Worm (Caenorhabditis elegans) whole organism, L4 larva: ENCODE measurements around the gene madf-9.

Experiments
- F10B5.3 ChIP-seq: sonication (generic microtip); optimal IDR thresholded peaks from 2 replicates; lab custom pipeline; 2016; ENCODE audit warnings: mild to moderate bottlenecking, missing genetic modification characterization, missing compliant biosample characterization
- F26F4.8 ChIP-seq: fragments of 200-800 bp; sonication (Bioruptor generic); conservative IDR thresholded peaks from 2 replicates; pipeline ENCODE4 v1.3.6; 2022; ENCODE audit warnings: missing genetic modification characterization, missing compliant biosample characterization
- F44E2.7 ChIP-seq: fragments of 200-800 bp; sonication (Bioruptor generic); IDR thresholded peaks from 2 replicates; pipeline ENCODE4 v2.1.2; 2022; ENCODE audit warnings: missing genetic modification characterization, missing compliant biosample characterization
- F49E8.2 ChIP-seq: sonication (generic microtip); optimal IDR thresholded peaks from 2 replicates; lab custom pipeline; 2016; ENCODE audit warnings: missing compliant biosample characterization, mild to moderate bottlenecking, missing genetic modification characterization, borderline replicate concordance
- T20F7.1 ChIP-seq: fragments of 200-800 bp; sonication (Bioruptor generic); optimal IDR thresholded peaks from 2 replicates; lab custom pipeline; 2018; ENCODE audit warnings: mild to moderate bottlenecking, missing genetic modification characterization, missing compliant biosample characterization
- Y48G9A.11 ChIP-seq: fragments of 200-800 bp; sonication (Bioruptor generic); IDR thresholded peaks from 2 replicates; pipeline ENCODE4 v1.3.6; 2022; ENCODE audit warnings: missing genetic modification reagents, missing genetic modification characterization, missing compliant biosample characterization
- ZK337.2 ChIP-seq: fragments of 200-800 bp; sonication (Bioruptor generic); IDR thresholded peaks from 2 replicates; pipeline ENCODE4 v1.3.6; 2022; ENCODE audit warnings: missing genetic modification reagents, missing genetic modification characterization, missing compliant biosample characterization
- aly-2 ChIP-seq: sonication (generic microtip); optimal IDR thresholded peaks from 2 replicates; lab custom pipeline; 2018; ENCODE audit warnings: missing biosample characterization, missing genetic modification characterization
- ama-1 ChIP-seq: fragments of 150-350 bp; optimal IDR thresholded peaks from 2 replicates; lab custom pipeline; 2014; ENCODE audit warnings: inconsistent platforms, mixed read lengths
- arid-1 ChIP-seq: fragments of 200-800 bp; sonication (Bioruptor generic); conservative IDR thresholded peaks from 2 replicates; pipeline ENCODE4 v1.3.6; 2022; ENCODE audit warnings: missing genetic modification reagents, missing genetic modification characterization, missing compliant biosample characterization
- ceh-20 ChIP-seq: fragments of 200-800 bp; sonication (Bioruptor generic); IDR thresholded peaks from 2 replicates; pipeline ENCODE4 v1.3.6; 2022; ENCODE audit warnings: missing genetic modification reagents, missing genetic modification characterization, missing compliant biosample characterization
- ceh-32 ChIP-seq: sonication (generic microtip); optimal IDR thresholded peaks from 2 replicates; lab custom pipeline; 2016; ENCODE audit warnings: mild to moderate bottlenecking, missing genetic modification characterization, missing compliant biosample characterization; ENCODE audit not compliant: poor library complexity
- ceh-62 ChIP-seq: sonication (generic microtip); optimal IDR thresholded peaks from 2 replicates; lab custom pipeline; 2017; ENCODE audit warnings: missing biosample characterization, missing genetic modification characterization
- ceh-82 ChIP-seq: sonication (generic microtip); optimal IDR thresholded peaks from 2 replicates; lab custom pipeline; 2017; ENCODE audit warnings: missing biosample characterization, missing genetic modification characterization
- ces-1 ChIP-seq: fragments of 150-350 bp; sonication (generic microtip); optimal IDR thresholded peaks from 4 replicates; lab custom pipeline; 2014; ENCODE audit warnings: missing biosample characterization, missing genetic modification reagents, missing genetic modification characterization
- cey-2 ChIP-seq: sonication (generic microtip); optimal IDR thresholded peaks from 3 replicates; lab custom pipeline; 2017; ENCODE audit warnings: missing genetic modification characterization, mild to moderate bottlenecking, missing compliant biosample characterization, antibody characterized with exemption, borderline replicate concordance; ENCODE audit not compliant: insufficient read depth
- daf-19 ChIP-seq: fragments of 200-800 bp; sonication (Bioruptor generic); conservative IDR thresholded peaks from 2 replicates; pipeline ENCODE4 v1.3.6; 2022; ENCODE audit warnings: missing genetic modification characterization, missing compliant biosample characterization
- dmd-6 ChIP-seq: fragments of 200-800 bp; sonication (Bioruptor generic); IDR thresholded peaks from 2 replicates; pipeline ENCODE4 v1.3.6; 2022; ENCODE audit warnings: missing genetic modification reagents, missing genetic modification characterization, missing compliant biosample characterization
- dmd-8 ChIP-seq: fragments of 200-800 bp; sonication (Bioruptor generic); IDR thresholded peaks from 2 replicates; pipeline ENCODE4 v1.3.6; 2022; ENCODE audit warnings: missing genetic modification characterization, missing compliant biosample characterization
- duxl-1 ChIP-seq: sonication (generic microtip); optimal IDR thresholded peaks from 2 replicates; lab custom pipeline; 2016; ENCODE audit warnings: mild to moderate bottlenecking, missing genetic modification characterization, moderate library complexity, missing compliant biosample characterization; ENCODE audit not compliant: poor library complexity
- egl-27 ChIP-seq: sonication (generic microtip); optimal IDR thresholded peaks from 3 replicates; lab custom pipeline; 2017; ENCODE audit warnings: missing biosample characterization, missing genetic modification reagents, missing genetic modification characterization
- egl-43 ChIP-seq: fragments of 200-800 bp; sonication (Bioruptor generic); IDR thresholded peaks from 2 replicates; pipeline ENCODE4 v1.3.6; 2022; ENCODE audit warnings: missing genetic modification reagents, missing genetic modification characterization, missing compliant biosample characterization
- fkh-10 ChIP-seq: fragments of 150-350 bp; optimal IDR thresholded peaks from 2 replicates; lab custom pipeline; 2014; ENCODE audit warnings: missing biosample characterization, missing genetic modification reagents, missing genetic modification characterization
- lin-13 ChIP-seq: fragments of 150-350 bp; optimal IDR thresholded peaks from 2 replicates; lab custom pipeline; 2014; ENCODE audit warnings: missing biosample characterization, missing genetic modification reagents, missing genetic modification characterization
- lin-15B ChIP-seq: fragments of 150-350 bp; sonication (generic microtip); optimal IDR thresholded peaks from 3 replicates; lab custom pipeline; 2014; ENCODE audit warnings: missing biosample characterization, missing genetic modification characterization
- madf-5 ChIP-seq, 2 experiments: fragments of 200-800 bp; sonication (Bioruptor generic); IDR thresholded peaks; 2 replicates each; pipeline ENCODE4 v1.3.6; 2022; ENCODE audit warnings: missing compliant biosample characterization in 2 of 2, missing genetic modification characterization in 2 of 2
- mdl-1 ChIP-seq, 2 experiments: fragments of 150-350 bp in 1 of 2; sonication (generic microtip) in 1 of 2; optimal IDR thresholded peaks; 2 replicates each; lab custom pipeline; 2014 to 2017; ENCODE audit warnings: missing biosample characterization in 2 of 2, missing genetic modification characterization in 2 of 2
- mdt-29 ChIP-seq: fragments of 200-800 bp; sonication (Bioruptor generic); IDR thresholded peaks from 2 replicates; pipeline ENCODE4 v1.3.6; 2022; ENCODE audit warnings: missing genetic modification reagents, missing genetic modification characterization, missing compliant biosample characterization
- nhr-111 ChIP-seq: fragments of 200-800 bp; sonication (Bioruptor generic); optimal IDR thresholded peaks from 2 replicates; lab custom pipeline; 2018; ENCODE audit warnings: mild to moderate bottlenecking, missing genetic modification characterization, missing compliant biosample characterization
- nhr-237 ChIP-seq: sonication (generic microtip); optimal IDR thresholded peaks from 2 replicates; lab custom pipeline; 2017; ENCODE audit warnings: missing biosample characterization, missing genetic modification characterization
- nhr-25 ChIP-seq: sonication (generic microtip); optimal IDR thresholded peaks from 2 replicates; lab custom pipeline; 2017; ENCODE audit warnings: missing genetic modification characterization, mild to moderate bottlenecking, missing compliant biosample characterization, antibody characterized with exemption, moderate library complexity, borderline replicate concordance; ENCODE audit not compliant: insufficient read depth
- nhr-28 ChIP-seq: fragments of 150-350 bp; optimal IDR thresholded peaks from 2 replicates; lab custom pipeline; 2014; ENCODE audit warnings: missing biosample characterization, missing genetic modification characterization
- nhr-41 ChIP-seq: fragments of 200-800 bp; sonication (Bioruptor generic); IDR thresholded peaks from 2 replicates; pipeline ENCODE4 v1.3.6; 2022; ENCODE audit warnings: missing genetic modification reagents, missing genetic modification characterization, missing compliant biosample characterization
- nhr-48 ChIP-seq: sonication (generic microtip); optimal IDR thresholded peaks from 2 replicates; lab custom pipeline; 2016; ENCODE audit warnings: mild to moderate bottlenecking, missing genetic modification characterization, missing compliant biosample characterization
- nhr-76 ChIP-seq: fragments of 150-350 bp; optimal IDR thresholded peaks from 2 replicates; lab custom pipeline; 2014; ENCODE audit warnings: missing biosample characterization, missing genetic modification characterization
- nhr-77 ChIP-seq: fragments of 150-350 bp; optimal IDR thresholded peaks from 2 replicates; lab custom pipeline; 2014; ENCODE audit warnings: missing biosample characterization, missing genetic modification characterization
- php-3 ChIP-seq: fragments of 200-800 bp; sonication (Bioruptor generic); IDR thresholded peaks from 2 replicates; pipeline ENCODE4 v1.3.6; 2022; ENCODE audit warnings: missing genetic modification reagents, missing genetic modification characterization, missing compliant biosample characterization
- pqm-1 ChIP-seq: sonication (generic microtip); optimal IDR thresholded peaks from 2 replicates; lab custom pipeline; 2017; ENCODE audit warnings: missing biosample characterization, missing genetic modification characterization
- saeg-2 ChIP-seq: fragments of 200-800 bp; sonication (Bioruptor generic); IDR thresholded peaks from 2 replicates; pipeline ENCODE4 v1.3.6; 2022; ENCODE audit warnings: missing genetic modification reagents, missing genetic modification characterization, missing compliant biosample characterization
- set-16 ChIP-seq: fragments of 200-800 bp; sonication (Bioruptor generic); IDR thresholded peaks from 2 replicates; pipeline ENCODE4 v1.3.6; 2022; ENCODE audit warnings: missing genetic modification reagents, missing genetic modification characterization, missing compliant biosample characterization
- snpc-1.2 ChIP-seq: fragments of 200-800 bp; sonication (Bioruptor generic); IDR thresholded peaks from 2 replicates; pipeline ENCODE4 v1.3.6; 2022; ENCODE audit warnings: missing genetic modification reagents, missing genetic modification characterization, missing compliant biosample characterization
- spr-1 ChIP-seq: sonication (generic microtip); optimal IDR thresholded peaks from 2 replicates; lab custom pipeline; 2016; ENCODE audit warnings: mild to moderate bottlenecking, missing genetic modification characterization, missing compliant biosample characterization
- spr-3 ChIP-seq: fragments of 200-800 bp; sonication (Bioruptor generic); optimal IDR thresholded peaks from 2 replicates; lab custom pipeline; 2018; ENCODE audit warnings: mild to moderate bottlenecking, missing genetic modification characterization, missing compliant biosample characterization
- tag-97 ChIP-seq: fragments of 200-800 bp; sonication (Bioruptor generic); IDR thresholded peaks from 2 replicates; pipeline ENCODE4 v1.3.6; 2022; ENCODE audit warnings: missing genetic modification characterization, missing compliant biosample characterization
- unc-39 ChIP-seq: sonication (generic microtip); optimal IDR thresholded peaks from 2 replicates; lab custom pipeline; 2017; ENCODE audit warnings: missing biosample characterization, missing genetic modification characterization
- unc-62 ChIP-seq, 3 experiments: fragments of 150-350 bp in 1 of 3; sonication (generic microtip); optimal IDR thresholded peaks in 2 of 3; peaks in 1 of 3; 1 replicate in 1 of 3; 2 replicates in 2 of 3; lab custom pipeline; 2014 to 2017; ENCODE audit warnings: missing biosample characterization in 3 of 3, missing genetic modification characterization in 3 of 3, missing genetic modification reagents in 3 of 3, missing genotype in 1 of 3
- vab-7 ChIP-seq: fragments of 200-800 bp; sonication (Bioruptor generic); IDR thresholded peaks from 2 replicates; pipeline ENCODE4 v1.3.6; 2022; ENCODE audit warnings: missing genetic modification reagents, missing genetic modification characterization, missing compliant biosample characterization
- zag-1 ChIP-seq: fragments of 150-350 bp; optimal IDR thresholded peaks from 2 replicates; lab custom pipeline; 2014; ENCODE audit warnings: missing biosample characterization, missing genetic modification characterization
- zfp-2 ChIP-seq: sonication (generic microtip); optimal IDR thresholded peaks from 2 replicates; lab custom pipeline; 2016; ENCODE audit warnings: mild to moderate bottlenecking, missing genetic modification characterization, missing compliant biosample characterization
- zip-2 ChIP-seq: fragments of 150-350 bp; optimal IDR thresholded peaks from 2 replicates; lab custom pipeline; 2014; ENCODE audit warnings: missing biosample characterization, missing genetic modification characterization
- ztf-11 ChIP-seq: fragments of 150-350 bp; optimal IDR thresholded peaks from 2 replicates; lab custom pipeline; 2014; ENCODE audit warnings: missing biosample characterization, missing genetic modification characterization

The madf-9 gene

DNA sequence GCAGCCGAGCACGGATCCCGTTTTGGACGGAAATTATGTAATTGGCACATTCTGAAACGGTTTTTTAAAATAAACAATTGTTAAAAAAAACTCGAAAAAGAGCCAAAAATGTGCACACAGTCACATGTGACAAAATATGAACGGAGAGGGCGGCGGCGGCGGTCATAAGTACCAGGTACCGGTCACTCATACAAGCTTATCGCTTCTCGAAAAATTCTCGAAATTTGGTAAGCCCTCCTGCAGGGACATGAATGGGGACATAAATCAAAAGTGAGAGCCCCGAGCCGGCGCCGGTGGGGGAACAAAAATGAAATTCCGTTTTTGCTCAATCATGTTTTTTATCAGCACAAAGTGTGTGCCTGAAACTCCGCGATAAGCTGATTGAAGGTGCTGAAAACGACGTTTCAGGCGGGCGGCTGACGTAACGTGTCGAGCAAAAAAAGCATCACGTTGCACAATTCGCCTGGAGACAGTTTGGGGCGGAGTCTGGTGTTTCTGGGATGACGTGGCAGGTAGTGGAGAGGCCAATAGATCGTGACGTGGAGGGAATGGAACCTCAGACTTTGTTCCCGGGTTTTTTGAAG, 23.8 kb upstream of the madf-9 start, which contains the start of gene ltah-1.2 (continued):
- TF ChIP-seq nhr-77 (tag; lab: Kevin White, UChicago) (peak; percentile 5), spr-1 (no peak), cey-2 (tag; lab: Kevin White, UChicago) (no peak), arid-1 (GFP tag; lab: Robert Waterston, UW) (no peak), fkh-10 (GFP tag; lab: Kevin White, UChicago) (no peak), dmd-6 (GFP tag; lab: Robert Waterston, UW) (peak; percentile 93), unc-62 (GFP tag; optimal IDR thresholded peaks at IDR 0.05 in 1 of 2; lab: Kevin White, UChicago) (no peak), unc-62 (tag; optimal IDR thresholded peaks at IDR 0.05; lab: Kevin White, UChicago) (no peak), nhr-76 (no peak), snpc-1.2 (GFP tag; lab: Robert Waterston, UW) (no peak), egl-27 (tag; lab: Kevin White, UChicago) (no peak), egl-43 (0 out of 2 replicates have a peak, but pooled peaks have one; percentile 40), F26F4.8 (GFP tag; lab: Robert Waterston, UW) (no peak), dmd-8 (GFP tag; lab: Robert Waterston, UW) (no peak), php-3 (GFP tag; lab: Robert Waterston, UW) (peak; percentile 93), unc-39 (tag; lab: Kevin White, UChicago) (no peak), spr-3 (no peak), ceh-62 (tag; lab: Kevin White, UChicago) (no peak), zfp-2 (tag; lab: Kevin White, UChicago) (no peak), daf-19 (GFP tag; lab: Robert Waterston, UW) (no peak), F49E8.2 (tag; lab: Kevin White, UChicago) (no peak), vab-7 (GFP tag; lab: Robert Waterston, UW) (no peak), F44E2.7 (GFP tag; lab: Robert Waterston, UW) (no peak), nhr-41 (0 out of 2 replicates have a peak, but pooled peaks have one; percentile 25), lin-13 (no peak), nhr-25 (tag; lab: Kevin White, UChicago) (no peak), F10B5.3 (no peak), saeg-2 (GFP tag; lab: Robert Waterston, UW) (no peak), ceh-20 (GFP tag; lab: Robert Waterston, UW) (0 out of 2 replicates have a peak, but pooled peaks have one; percentile 65), zag-1 (no peak), ces-1 (no peak), ZK337.2 (GFP tag; lab: Robert Waterston, UW) (no peak), mdl-1 (tag; optimal IDR thresholded peaks at IDR 0.05; lab: Kevin White, UChicago) (no peak), nhr-28 (tag; lab: Kevin White, UChicago) (peak; percentile 31), T20F7.1 (GFP tag; lab: Kevin White, UChicago) (no peak), duxl-1 (no peak), aly-2 (tag; lab: Kevin White, UChicago) (no peak), ceh-32 (tag; lab: Kevin White, UChicago) (no peak), set-16 (GFP tag; lab: Robert Waterston, UW) (peak; percentile 52), madf-5 (GFP tag; IDR thresholded peaks at IDR 0.05; lab: Robert Waterston, UW) (no peak), pqm-1 (tag; lab: Kevin White, UChicago) (peak; percentile 64), tag-97 (GFP tag; lab: Robert Waterston, UW) (no peak), ceh-82 (tag; lab: Kevin White, UChicago) (no peak), zip-2 (no peak), mdt-29 (GFP tag; lab: Robert Waterston, UW) (peak; percentile 54; the same call in 1 of the 2 replicates), ztf-11 (tag; lab: Kevin White, UChicago) (no peak), lin-15B (no peak), nhr-111 (GFP tag; lab: Kevin White, UChicago) (no peak), nhr-237 (tag; lab: Kevin White, UChicago) (no peak), ama-1 (lab: Kevin White, UChicago) (no peak), Y48G9A.11 (GFP tag; lab: Robert Waterston, UW) (no peak), nhr-48 (peak; percentile 40)
